Fruit fly (Drosophila melanogaster) whole organism, embryonic: Measurements from ENCODE around the gene CG33796.

ENCODE experiments used
- CG11504 ChIP-seq: fragments of 200-800 bp; sonication (Bioruptor generic); optimal IDR thresholded peaks from 3 replicates; lab custom pipeline; 2019; ENCODE audit warnings: missing biosample characterization, mild to moderate bottlenecking, missing genetic modification characterization, moderate library complexity
- CG34422 ChIP-seq: fragments of 200-800 bp; sonication (Bioruptor generic); IDR thresholded peaks from 3 replicates; pipeline ENCODE4 v1.3.6; 2022; ENCODE audit warnings: missing biosample characterization, missing genetic modification characterization
- CG4404 ChIP-seq: fragments of 200-800 bp; sonication (Bioruptor generic); IDR thresholded peaks from 2 replicates; pipeline ENCODE4 v1.3.6; 2022; ENCODE audit warnings: missing biosample characterization, missing genetic modification characterization
- CHES-1-like ChIP-seq: fragments of 200-800 bp; sonication (Bioruptor generic); optimal IDR thresholded peaks from 2 replicates; lab custom pipeline; 2016; ENCODE audit warnings: missing biosample characterization, missing genetic modification characterization
- E2f2 ChIP-seq: fragments of 200-800 bp; sonication (Bioruptor generic); IDR thresholded peaks from 2 replicates; pipeline ENCODE4 v1.3.6; 2022; ENCODE audit warnings: missing biosample characterization, missing genetic modification characterization
- Gug ChIP-seq: fragments of 200-800 bp; sonication (Bioruptor generic); IDR thresholded peaks from 4 replicates; pipeline ENCODE4 v1.3.6; 2022; ENCODE audit warnings: missing biosample characterization, missing genetic modification characterization
- Lhr ChIP-seq: fragments of 200-800 bp; sonication (Bioruptor generic); optimal IDR thresholded peaks from 3 replicates; lab custom pipeline; 2017; ENCODE audit warnings: mild to moderate bottlenecking, missing biosample characterization, missing genetic modification reagents, missing genetic modification characterization
- Lim3 ChIP-seq: fragments of 200-800 bp; sonication (Bioruptor generic); IDR thresholded peaks from 2 replicates; pipeline ENCODE4 v1.3.6; 2022; ENCODE audit warnings: missing biosample characterization, missing genetic modification characterization
- cg ChIP-seq: fragments of 200-800 bp; sonication (Bioruptor generic); optimal IDR thresholded peaks from 3 replicates; lab custom pipeline; 2019; ENCODE audit warnings: missing biosample characterization, mild to moderate bottlenecking, missing genetic modification characterization, moderate library complexity
- mirr ChIP-seq: fragments of 200-800 bp; sonication (Bioruptor generic); optimal IDR thresholded peaks from 3 replicates; lab custom pipeline; 2018; ENCODE audit warnings: missing biosample characterization, mild to moderate bottlenecking, missing genetic modification characterization
- zf30C ChIP-seq: fragments of 200-800 bp; sonication (Bioruptor generic); optimal IDR thresholded peaks from 3 replicates; lab custom pipeline; 2018; ENCODE audit warnings: missing biosample characterization, mild to moderate bottlenecking, missing genetic modification characterization

DNA sequence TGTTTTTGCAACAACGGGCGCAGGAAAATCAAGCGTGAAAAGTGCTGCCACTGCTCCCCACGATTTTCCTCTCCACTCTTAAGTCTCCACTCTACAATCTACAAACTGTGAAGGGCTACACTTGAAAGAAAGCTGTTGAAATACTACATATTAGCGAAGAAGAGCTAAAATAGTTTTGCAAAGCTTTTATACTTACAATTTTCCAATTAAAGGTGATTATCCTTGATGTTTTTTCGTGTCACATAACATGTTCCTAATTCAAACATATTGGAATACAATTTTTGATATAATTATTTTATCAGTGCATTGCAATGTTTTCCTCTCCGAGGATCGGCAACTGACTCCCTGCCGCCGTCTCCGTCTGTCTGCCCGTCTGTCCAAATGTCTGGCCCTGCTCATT, 48.0 kb upstream of the CG33796 start:
- TF ChIP-seq CHES-1-like (GFP tag; lab: Kevin White, UChicago) (no peak), Lim3 (GFP tag; lab: Robert Waterston, UW) (no peak), Gug (no peak), CG4404 (GFP tag; lab: Robert Waterston, UW) (no peak), CG34422 (GFP tag; lab: Robert Waterston, UW) (no peak), cg (GFP tag; lab: Kevin White, UChicago) (no peak), Lhr (no peak), CG11504 (no peak), E2f2 (GFP tag; lab: Robert Waterston, UW) (no peak), zf30C (no peak), mirr (GFP tag; lab: Kevin White, UChicago) (no peak)
